Worm (Caenorhabditis elegans) whole organism, young adult: Measurements from ENCODE around the gene C34E11.2.

ENCODE experiments used
- F49E8.2 ChIP-seq: sonication (generic microtip); optimal IDR thresholded peaks from 3 replicates; lab custom pipeline; 2017; ENCODE audit warnings: missing genetic modification characterization, mild to moderate bottlenecking, missing compliant biosample characterization, antibody characterized with exemption, moderate library complexity; ENCODE audit not compliant: insufficient read depth
- ama-1 ChIP-seq, 3 experiments: fragments of 150-350 bp in 1 of 3; sonication (generic microtip) in 2 of 3; optimal IDR thresholded peaks; 2 replicates each; lab custom pipeline; 2014 to 2018; ENCODE audit warnings: missing biosample characterization in 2 of 3, missing genetic modification characterization in 2 of 3, missing genetic modification reagents in 2 of 3
- attf-3 ChIP-seq: fragments of 200-800 bp; sonication (Bioruptor generic); conservative IDR thresholded peaks from 2 replicates; pipeline ENCODE4 v1.3.6; 2022; ENCODE audit warnings: missing genetic modification reagents, missing genetic modification characterization, missing compliant biosample characterization
- dpff-1 ChIP-seq: sonication (generic microtip); optimal IDR thresholded peaks from 2 replicates; lab custom pipeline; 2017; ENCODE audit warnings: mild to moderate bottlenecking, missing genetic modification characterization, missing compliant biosample characterization
- dpl-1 ChIP-seq: fragments of 150-350 bp; optimal IDR thresholded peaks from 2 replicates; lab custom pipeline; 2014; ENCODE audit warnings: missing biosample characterization, missing genetic modification reagents, missing genetic modification characterization
- efl-1 ChIP-seq: fragments of 150-350 bp; optimal IDR thresholded peaks from 2 replicates; lab custom pipeline; 2014; ENCODE audit warnings: missing biosample characterization, missing genetic modification reagents, missing genetic modification characterization
- ekl-4 ChIP-seq: fragments of 200-800 bp; sonication (Bioruptor generic); IDR thresholded peaks from 2 replicates; pipeline ENCODE4 v1.3.6; 2022; ENCODE audit warnings: missing genetic modification reagents, missing genetic modification characterization, missing compliant biosample characterization
- ets-4 ChIP-seq: fragments of 200-800 bp; sonication (Bioruptor generic); optimal IDR thresholded peaks from 2 replicates; lab custom pipeline; 2018; ENCODE audit warnings: mild to moderate bottlenecking, missing genetic modification characterization, missing compliant biosample characterization
- lin-35 ChIP-seq, 3 experiments: fragments of 150-350 bp in 2 of 3; sonication (generic microtip) in 1 of 3; optimal IDR thresholded peaks; 2 replicates each; lab custom pipeline; 2014 to 2018; ENCODE audit warnings: missing biosample characterization in 3 of 3, missing genetic modification characterization in 3 of 3, missing genetic modification reagents in 3 of 3
- nhr-80 ChIP-seq: sonication (generic microtip); optimal IDR thresholded peaks from 2 replicates; lab custom pipeline; 2016; ENCODE audit warnings: missing genetic modification characterization, missing compliant biosample characterization
- snpc-4 ChIP-seq, 5 experiments: fragments of 150-350 bp in 1 of 5; sonication (generic microtip) in 4 of 5; optimal IDR thresholded peaks; 2 replicates each; lab custom pipeline; 2014 to 2018; ENCODE audit warnings: missing genetic modification characterization in 5 of 5, missing biosample characterization in 3 of 5, antibody characterized with exemption in 2 of 5, mild to moderate bottlenecking in 2 of 5, missing compliant biosample characterization in 2 of 5, missing genotype in 2 of 5, moderate library complexity in 2 of 5, missing genetic modification reagents in 1 of 5
- tlf-1 ChIP-seq: fragments of 200-800 bp; sonication (Bioruptor generic); optimal IDR thresholded peaks from 2 replicates; lab custom pipeline; 2018; ENCODE audit warnings: mild to moderate bottlenecking, missing genetic modification characterization, missing compliant biosample characterization
- unc-62 ChIP-seq: fragments of 150-350 bp; optimal IDR thresholded peaks from 2 replicates; lab custom pipeline; 2014; ENCODE audit warnings: missing biosample characterization, missing genetic modification reagents, missing genetic modification characterization
- ztf-26 ChIP-seq: sonication (generic microtip); optimal IDR thresholded peaks from 2 replicates; lab custom pipeline; 2017; ENCODE audit warnings: missing genetic modification characterization, missing compliant biosample characterization

ce11 chrX:11821159-11821720, 6.7 kb upstream of the C34E11.2 start:
- TF ChIP-seq nhr-80 (no peak), ztf-26 (tag; lab: Kevin White, UChicago) (no peak), attf-3 (GFP tag; lab: Robert Waterston, UW) (no peak), snpc-4 (GFP tag; optimal IDR thresholded peaks at IDR 0.05; lab: Kevin White, UChicago) (no peak), snpc-4 (tag; optimal IDR thresholded peaks at IDR 0.05; lab: Kevin White, UChicago) (no peak), efl-1 (no peak), dpff-1 (tag; lab: Kevin White, UChicago) (no peak), tlf-1 (GFP tag; lab: Kevin White, UChicago) (no peak), F49E8.2 (tag; lab: Kevin White, UChicago) (no peak), lin-35 (GFP tag; optimal IDR thresholded peaks at IDR 0.05; lab: Kevin White, UChicago) (no peak), ekl-4 (GFP tag; lab: Robert Waterston, UW) (no peak), ama-1 (optimal IDR thresholded peaks at IDR 0.05; lab: Kevin White, UChicago) (no peak), ama-1 (GFP tag; optimal IDR thresholded peaks at IDR 0.05; lab: Kevin White, UChicago) (no peak), unc-62 (no peak), ets-4 (no peak), dpl-1 (GFP tag; lab: Kevin White, UChicago) (no peak)
